Worm (Caenorhabditis elegans) whole organism, late embryonic: ENCODE data around the gene D2024.4.

Experiments used
- ama-1 ChIP-seq: fragments of 150-350 bp; optimal IDR thresholded peaks from 2 replicates; lab custom pipeline; 2014
- ceh-18 ChIP-seq: sonication (generic microtip); optimal IDR thresholded peaks from 2 replicates; lab custom pipeline; 2016; ENCODE audit warnings: missing genetic modification characterization, missing compliant biosample characterization
- ceh-24 ChIP-seq: sonication (generic microtip); optimal IDR thresholded peaks from 2 replicates; lab custom pipeline; 2016; ENCODE audit warnings: mild to moderate bottlenecking, missing genetic modification characterization, missing compliant biosample characterization
- ceh-9 ChIP-seq: sonication (generic microtip); optimal IDR thresholded peaks from 2 replicates; lab custom pipeline; 2016; ENCODE audit warnings: mild to moderate bottlenecking, missing genetic modification characterization, inconsistent platforms, missing compliant biosample characterization
- nfya-1 ChIP-seq: sonication (generic microtip); optimal IDR thresholded peaks from 2 replicates; lab custom pipeline; 2017; ENCODE audit warnings: missing genetic modification characterization, mild to moderate bottlenecking, missing compliant biosample characterization, antibody characterized with exemption, moderate library complexity
- odd-2 ChIP-seq: sonication (generic microtip); optimal IDR thresholded peaks from 2 replicates; lab custom pipeline; 2017; ENCODE audit warnings: antibody characterized with exemption, mild to moderate bottlenecking, missing genetic modification characterization, missing compliant biosample characterization
- pag-3 ChIP-seq: sonication (generic microtip); optimal IDR thresholded peaks from 2 replicates; lab custom pipeline; 2016; ENCODE audit warnings: missing compliant biosample characterization, missing genetic modification characterization, borderline replicate concordance
- sdc-2 ChIP-seq: sonication (generic microtip); optimal IDR thresholded peaks from 2 replicates; lab custom pipeline; 2016; ENCODE audit warnings: missing genotype, missing genetic modification characterization, missing compliant biosample characterization
- tbx-2 ChIP-seq: sonication (generic microtip); optimal IDR thresholded peaks from 2 replicates; lab custom pipeline; 2016; ENCODE audit warnings: missing genetic modification characterization, missing compliant biosample characterization
- unc-3 ChIP-seq, 2 experiments: fragments of 200-800 bp in 1 of 2; sonication (Bioruptor generic) in 1 of 2; sonication (generic microtip) in 1 of 2; conservative IDR thresholded peaks in 1 of 2; optimal IDR thresholded peaks in 1 of 2; 2 replicates each; pipeline versions ENCODE4 v1.3.6 to Lab custom; 2016 to 2022; ENCODE audit warnings: missing compliant biosample characterization in 2 of 2, missing genetic modification characterization in 2 of 2, missing genetic modification reagents in 1 of 2
- ztf-16 ChIP-seq: sonication (generic microtip); optimal IDR thresholded peaks from 2 replicates; lab custom pipeline; 2017; ENCODE audit warnings: missing genetic modification characterization, missing compliant biosample characterization

ce11 chrIV:7253271-7253670 lies 22.2 kb downstream of the D2024.4 start:
- TF ChIP-seq tbx-2 = no peak
- TF ChIP-seq sdc-2 (tag; lab: Kevin White, UChicago) = no peak
- no peak for TF ChIP-seq ztf-16 (tag; lab: Kevin White, UChicago)
- no peak for TF ChIP-seq ama-1 (lab: Kevin White, UChicago)
- TF ChIP-seq odd-2 (tag; lab: Kevin White, UChicago) = no peak
- no peak for TF ChIP-seq ceh-18
- no peak for TF ChIP-seq unc-3 (GFP tag; conservative IDR thresholded peaks at IDR 0.05; lab: Robert Waterston, UW)
- TF ChIP-seq unc-3 (tag; optimal IDR thresholded peaks at IDR 0.05; lab: Kevin White, UChicago) = no peak
- no peak for TF ChIP-seq pag-3
- TF ChIP-seq nfya-1 (tag; lab: Kevin White, UChicago) = no peak
- no peak for TF ChIP-seq ceh-24 (tag; lab: Kevin White, UChicago)
- no peak for TF ChIP-seq ceh-9
